Worm (Caenorhabditis elegans) whole organism, mixed stage, embryonic: ENCODE measurements around the gene C08F8.9.

Source experiments
- M03D4.4 ChIP-seq: sonication (generic microtip); optimal IDR thresholded peaks from 2 replicates; lab custom pipeline; 2017; ENCODE audit warnings: mild to moderate bottlenecking, missing genetic modification characterization, missing compliant biosample characterization
- ceh-83 ChIP-seq: fragments of 200-800 bp; sonication (Bioruptor generic); optimal IDR thresholded peaks from 2 replicates; lab custom pipeline; 2018; ENCODE audit warnings: mild to moderate bottlenecking, missing genetic modification characterization, missing compliant biosample characterization
- ces-1 ChIP-seq: fragments of 150-350 bp; optimal IDR thresholded peaks from 2 replicates; lab custom pipeline; 2014; ENCODE audit warnings: missing biosample characterization, missing genetic modification reagents, missing genetic modification characterization
- lin-13 ChIP-seq: fragments of 150-350 bp; optimal IDR thresholded peaks from 2 replicates; lab custom pipeline; 2014; ENCODE audit warnings: missing biosample characterization, missing genetic modification characterization
- unc-62 ChIP-seq: fragments of 150-350 bp; optimal IDR thresholded peaks from 2 replicates; lab custom pipeline; 2014; ENCODE audit warnings: missing biosample characterization, missing genetic modification reagents, missing genetic modification characterization

DNA sequence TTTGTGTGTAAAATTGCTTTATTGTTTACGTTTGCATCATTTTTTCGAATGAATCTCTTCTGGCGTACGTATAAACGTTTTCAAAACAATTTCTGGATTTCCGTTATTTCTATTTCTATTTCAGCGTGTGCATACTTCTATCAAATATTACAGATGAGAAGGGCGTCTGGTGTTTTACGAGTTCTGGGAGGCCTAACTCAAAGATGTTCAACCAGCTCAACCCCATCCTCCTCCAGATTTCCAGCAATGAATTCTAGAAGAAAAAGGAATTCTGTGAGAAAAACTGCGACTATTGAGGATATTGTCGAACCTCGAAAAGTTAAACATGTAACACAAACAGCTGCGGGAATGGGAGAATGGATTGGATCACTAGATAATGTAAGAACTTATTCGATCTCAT is 27.6 kb downstream of the C08F8.9 start, which contains the start of gene C08F8.2:
- no peak for TF ChIP-seq ceh-83 (GFP tag; lab: Kevin White, UChicago)
- no peak for TF ChIP-seq unc-62 (GFP tag; lab: Kevin White, UChicago)
- no peak for TF ChIP-seq ces-1
- no peak for TF ChIP-seq lin-13
- no peak for TF ChIP-seq M03D4.4 (tag; lab: Kevin White, UChicago)
